Fruit fly (Drosophila melanogaster): Measurements from ENCODE around the gene rudhira.

DNA sequence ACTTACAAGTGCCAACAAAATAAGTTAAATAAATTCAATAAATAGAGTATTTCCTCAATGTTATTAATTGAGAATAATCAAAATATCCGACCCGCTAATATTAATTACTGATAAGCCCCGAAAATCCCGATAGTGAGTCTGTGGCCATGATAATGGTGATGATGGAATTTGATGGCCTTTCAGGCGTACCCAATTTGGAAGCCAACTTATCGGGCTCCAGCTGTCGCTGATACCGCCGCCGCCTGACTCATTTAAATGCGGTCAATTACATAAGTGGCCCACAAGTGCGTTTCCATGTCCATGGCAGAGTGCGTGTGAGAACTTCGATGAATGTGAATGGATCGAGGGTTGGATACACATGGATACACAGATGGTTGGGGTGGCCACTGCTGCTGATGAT, 67.4 kb downstream of the rudhira start:
- TF ChIP-seq psq (optimal IDR thresholded peaks at IDR 0.05), result no peak
- TF ChIP-seq usp (GFP tag; optimal IDR thresholded peaks at IDR 0.05), result no peak
- TF ChIP-seq pan (optimal IDR thresholded peaks at IDR 0.05), result no peak

Data from whole organism.